Worm (Caenorhabditis elegans) whole organism, early embryonic: Measurements from ENCODE around the gene C49A9.3.

Experiments
- F13C5.2 ChIP-seq: sonication (generic microtip); optimal IDR thresholded peaks from 2 replicates; lab custom pipeline; 2017; ENCODE audit warnings: mild to moderate bottlenecking, missing genetic modification characterization, inconsistent platforms, missing compliant biosample characterization
- aly-1 ChIP-seq: sonication (generic microtip); optimal IDR thresholded peaks from 2 replicates; lab custom pipeline; 2016; ENCODE audit warnings: missing genetic modification characterization, missing compliant biosample characterization
- ama-1 ChIP-seq: fragments of 150-350 bp; optimal IDR thresholded peaks from 2 replicates; lab custom pipeline; 2014
- ceh-36 ChIP-seq: sonication (generic microtip); optimal IDR thresholded peaks from 2 replicates; lab custom pipeline; 2016; ENCODE audit warnings: missing genetic modification characterization, inconsistent platforms, missing compliant biosample characterization
- flt-1 ChIP-seq: fragments of 200-800 bp; sonication (Bioruptor generic); IDR thresholded peaks from 2 replicates; pipeline ENCODE4 v1.3.6; 2022; ENCODE audit warnings: missing genetic modification characterization, missing compliant biosample characterization
- hmbx-1 ChIP-seq: sonication (generic microtip); optimal IDR thresholded peaks from 2 replicates; lab custom pipeline; 2016; ENCODE audit warnings: mild to moderate bottlenecking, missing genetic modification characterization, missing compliant biosample characterization
- hnd-1 ChIP-seq: sonication (generic microtip); optimal IDR thresholded peaks from 2 replicates; lab custom pipeline; 2016; ENCODE audit warnings: missing genetic modification characterization, missing compliant biosample characterization
- scrt-1 ChIP-seq: fragments of 200-800 bp; sonication (Bioruptor generic); IDR thresholded peaks from 2 replicates; pipeline ENCODE4 v1.3.6; 2022; ENCODE audit warnings: missing genetic modification characterization, missing compliant biosample characterization

- TF ChIP-seq ceh-36 (no peak), flt-1 (GFP tag; lab: Robert Waterston, UW) (no peak), ama-1 (no peak), hnd-1 (tag; lab: Kevin White, UChicago) (no peak), F13C5.2 (no peak), hmbx-1 (no peak), aly-1 (tag; lab: Kevin White, UChicago) (no peak), scrt-1 (GFP tag; lab: Robert Waterston, UW) (no peak)
Measured at ce11 chrIV:6254635-6255034, 32.7 kb downstream of the C49A9.3 start, which contains the start of gene T13A10.64.
